Fruit fly (Drosophila melanogaster): ENCODE results near the gene CG5623.

DNA sequence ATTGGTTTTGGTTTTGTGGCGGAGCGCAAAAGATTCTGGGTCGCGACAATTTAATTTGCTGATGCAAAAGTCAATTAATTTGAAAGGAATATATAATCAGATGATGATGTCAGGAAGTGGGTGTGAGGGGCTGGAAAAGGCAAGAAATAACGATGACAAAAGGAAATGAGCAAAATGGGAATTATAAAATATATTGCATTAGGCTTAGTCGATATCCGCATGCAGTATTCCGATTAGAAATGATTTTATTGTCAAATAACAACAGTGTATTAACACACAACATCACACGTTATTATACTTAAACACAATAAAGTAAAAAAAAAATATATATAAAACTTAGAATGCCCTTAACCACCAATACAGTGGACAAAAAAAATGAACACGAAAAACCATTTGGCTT lies 35.8 kb downstream of the CG5623 start, which contains the start of gene CG34274:
- TF ChIP-seq ttk (optimal IDR thresholded peaks at IDR 0.05) (no peak), Myc (optimal IDR thresholded peaks at IDR 0.05) (no peak), insv (optimal IDR thresholded peaks at IDR 0.05) (no peak), psq (optimal IDR thresholded peaks at IDR 0.05) (no peak), Sin3A (optimal IDR thresholded peaks at IDR 0.05) (no peak), h (optimal IDR thresholded peaks at IDR 0.05) (no peak)
